Fruit fly (Drosophila melanogaster) whole organism, embryonic: ENCODE results near the gene CG10214.
A peak's percentile ranks its signal among the peaks of the same experiment; 100 is the strongest.

ENCODE experiments used
- Asciz ChIP-seq: fragments of 200-800 bp; sonication (Bioruptor generic); optimal IDR thresholded peaks from 2 replicates; lab custom pipeline; 2017; ENCODE audit warnings: missing biosample characterization, mild to moderate bottlenecking, missing genetic modification characterization, missing genetic modification reagents
- Blimp-1 ChIP-seq: fragments of 200-800 bp; sonication (Bioruptor generic); optimal IDR thresholded peaks from 3 replicates; lab custom pipeline; 2018; ENCODE audit warnings: missing biosample characterization, missing genetic modification characterization, mild to moderate bottlenecking, moderate library complexity, missing genetic modification reagents
- CG10209 ChIP-seq: fragments of 200-800 bp; sonication (Bioruptor generic); optimal IDR thresholded peaks from 3 replicates; lab custom pipeline; 2017; ENCODE audit warnings: missing biosample characterization, mild to moderate bottlenecking, missing genetic modification characterization, missing genetic modification reagents
- CG11093 ChIP-seq: fragments of 200-800 bp; sonication (Bioruptor generic); IDR thresholded peaks from 3 replicates; pipeline ENCODE4 v1.3.6; 2022; ENCODE audit warnings: missing biosample characterization, missing genetic modification characterization
- CG11398 ChIP-seq: fragments of 200-800 bp; sonication (Bioruptor generic); optimal IDR thresholded peaks from 2 replicates; lab custom pipeline; 2016; ENCODE audit warnings: missing biosample characterization, missing genetic modification characterization
- CG11723 ChIP-seq: fragments of 200-800 bp; sonication (Bioruptor generic); optimal IDR thresholded peaks from 2 replicates; lab custom pipeline; 2017; ENCODE audit warnings: missing biosample characterization, mild to moderate bottlenecking, missing genetic modification characterization
- CG12236 ChIP-seq: fragments of 200-800 bp; sonication (Bioruptor generic); optimal IDR thresholded peaks from 2 replicates; lab custom pipeline; 2016; ENCODE audit warnings: missing biosample characterization, missing genetic modification characterization
- CG12744 ChIP-seq: fragments of 200-800 bp; sonication (Bioruptor generic); optimal IDR thresholded peaks from 2 replicates; lab custom pipeline; 2016; ENCODE audit warnings: missing biosample characterization, missing genetic modification characterization
- CG15514 ChIP-seq: fragments of 200-800 bp; sonication (Bioruptor generic); optimal IDR thresholded peaks from 3 replicates; lab custom pipeline; 2017; ENCODE audit warnings: missing biosample characterization, missing genetic modification characterization, mild to moderate bottlenecking, moderate library complexity, missing genetic modification reagents
- CG17385 ChIP-seq: fragments of 200-800 bp; sonication (Bioruptor generic); optimal IDR thresholded peaks from 3 replicates; lab custom pipeline; 2018; ENCODE audit warnings: missing biosample characterization, mild to moderate bottlenecking, missing genetic modification characterization
- CG17912 ChIP-seq: fragments of 200-800 bp; sonication (Bioruptor generic); optimal IDR thresholded peaks from 2 replicates; lab custom pipeline; 2018; ENCODE audit warnings: missing biosample characterization, mild to moderate bottlenecking, missing genetic modification characterization
- CG18262 ChIP-seq: fragments of 200-800 bp; optimal IDR thresholded peaks from 3 replicates; lab custom pipeline; 2019; ENCODE audit warnings: missing biosample characterization, mild to moderate bottlenecking, missing genetic modification characterization, moderate library complexity
- CG2875 ChIP-seq: fragments of 200-800 bp; sonication (Bioruptor generic); optimal IDR thresholded peaks from 2 replicates; lab custom pipeline; 2017; ENCODE audit warnings: missing biosample characterization, mild to moderate bottlenecking, missing genetic modification characterization, missing genetic modification reagents
- CG32532 ChIP-seq: fragments of 200-800 bp; sonication (Bioruptor generic); IDR thresholded peaks from 2 replicates; pipeline ENCODE4 v1.3.6; 2022; ENCODE audit warnings: missing biosample characterization, missing genetic modification characterization
- CG3726 ChIP-seq: fragments of 200-800 bp; sonication (Bioruptor generic); IDR thresholded peaks from 3 replicates; pipeline ENCODE4, ENCODE4 v1.3.6; 2022; ENCODE audit warnings: missing biosample characterization, missing genetic modification characterization
- CG4617 ChIP-seq: fragments of 200-800 bp; sonication (Bioruptor generic); optimal IDR thresholded peaks from 3 replicates; lab custom pipeline; 2016; ENCODE audit warnings: missing biosample characterization, missing genetic modification characterization, borderline replicate concordance
- CG4820 ChIP-seq: fragments of 200-800 bp; sonication (Bioruptor generic); optimal IDR thresholded peaks from 3 replicates; lab custom pipeline; 2016; ENCODE audit warnings: missing biosample characterization, missing genetic modification characterization
- CG6272 ChIP-seq: fragments of 200-800 bp; sonication (Bioruptor generic); IDR thresholded peaks from 2 replicates; pipeline ENCODE4 v1.3.6; 2022; ENCODE audit warnings: missing biosample characterization, missing genetic modification characterization
- CG8089 ChIP-seq: fragments of 200-800 bp; sonication (Bioruptor generic); optimal IDR thresholded peaks from 3 replicates; lab custom pipeline; 2016; ENCODE audit warnings: missing biosample characterization, missing genetic modification characterization
- CG8478 ChIP-seq: fragments of >200 bp; optimal IDR thresholded peaks from 2 replicates; lab custom pipeline; 2018
- Chrac-16 ChIP-seq: fragments of 200-800 bp; sonication (Bioruptor generic); optimal IDR thresholded peaks from 3 replicates; lab custom pipeline; 2016; ENCODE audit warnings: missing biosample characterization, missing genetic modification characterization
- Drgx ChIP-seq: fragments of 200-800 bp; sonication (Bioruptor generic); IDR thresholded peaks from 2 replicates; pipeline ENCODE4 v1.3.6; 2022; ENCODE audit warnings: missing biosample characterization, missing genetic modification characterization
- Hand ChIP-seq: fragments of 200-800 bp; sonication (Bioruptor generic); optimal IDR thresholded peaks from 2 replicates; lab custom pipeline; 2017; ENCODE audit warnings: mild to moderate bottlenecking, missing biosample characterization, missing genetic modification reagents, missing genetic modification characterization
- Hmr ChIP-seq: fragments of 200-800 bp; sonication (Bioruptor generic); optimal IDR thresholded peaks from 3 replicates; lab custom pipeline; 2017; ENCODE audit warnings: mild to moderate bottlenecking, missing biosample characterization, missing genetic modification reagents, missing genetic modification characterization
- Hmx ChIP-seq: fragments of 200-800 bp; sonication (Bioruptor generic); optimal IDR thresholded peaks from 2 replicates; lab custom pipeline; 2016; ENCODE audit warnings: missing biosample characterization, missing genetic modification characterization
- Lim3 ChIP-seq: fragments of 200-800 bp; sonication (Bioruptor generic); IDR thresholded peaks from 2 replicates; pipeline ENCODE4 v1.3.6; 2022; ENCODE audit warnings: missing biosample characterization, missing genetic modification characterization
- Six4 ChIP-seq: fragments of 200-800 bp; sonication (Bioruptor generic); optimal IDR thresholded peaks from 2 replicates; lab custom pipeline; 2016; ENCODE audit warnings: missing biosample characterization, missing genetic modification characterization
- abd-A ChIP-seq: fragments of 200-800 bp; sonication (Bioruptor generic); optimal IDR thresholded peaks from 3 replicates; lab custom pipeline; 2019; ENCODE audit warnings: missing biosample characterization, mild to moderate bottlenecking, missing genetic modification characterization, moderate library complexity
- ara ChIP-seq: fragments of 200-800 bp; sonication (Bioruptor generic); IDR thresholded peaks from 2 replicates; pipeline ENCODE4 v1.3.6; 2022; ENCODE audit warnings: missing biosample characterization, missing genetic modification characterization
- bsh ChIP-seq, 2 experiments: fragments of 200-800 bp; sonication (Bioruptor generic); optimal IDR thresholded peaks; 2 replicates each; lab custom pipeline; 2017 to 2018; ENCODE audit warnings: mild to moderate bottlenecking in 2 of 2, missing biosample characterization in 2 of 2, missing genetic modification characterization in 2 of 2, moderate library complexity in 1 of 2
- cad ChIP-seq: fragments of >200 bp; optimal IDR thresholded peaks from 2 replicates; lab custom pipeline; 2017; ENCODE audit warnings: missing biosample characterization, missing genetic modification characterization
- crp ChIP-seq, 2 experiments: fragments of 200-800 bp; sonication (Bioruptor generic); optimal IDR thresholded peaks; 2 replicates in 1 of 2; 3 replicates in 1 of 2; lab custom pipeline; 2017; ENCODE audit warnings: missing biosample characterization in 2 of 2, missing genetic modification characterization in 2 of 2, mild to moderate bottlenecking in 1 of 2, moderate library complexity in 1 of 2
- disco-r ChIP-seq: fragments of 200-800 bp; sonication (Bioruptor generic); optimal IDR thresholded peaks from 2 replicates; lab custom pipeline; 2016; ENCODE audit warnings: missing biosample characterization, missing genetic modification characterization
- exex ChIP-seq: fragments of 200-800 bp; sonication (Bioruptor generic); optimal IDR thresholded peaks from 4 replicates; lab custom pipeline; 2018; ENCODE audit warnings: missing biosample characterization, mild to moderate bottlenecking, missing genetic modification characterization, moderate library complexity
- fd3F ChIP-seq: fragments of 200-800 bp; sonication (Bioruptor generic); optimal IDR thresholded peaks from 2 replicates; lab custom pipeline; 2018; ENCODE audit warnings: missing biosample characterization, mild to moderate bottlenecking, missing genetic modification characterization, moderate library complexity
- fru ChIP-seq: fragments of >200 bp; optimal IDR thresholded peaks from 2 replicates; lab custom pipeline; 2017
- gcm ChIP-seq: fragments of 200-800 bp; sonication (Bioruptor generic); optimal IDR thresholded peaks from 2 replicates; lab custom pipeline; 2019; ENCODE audit warnings: missing biosample characterization, mild to moderate bottlenecking, missing genetic modification characterization, moderate library complexity
- gsb-n ChIP-seq: fragments of 200-800 bp; sonication (Bioruptor generic); optimal IDR thresholded peaks from 3 replicates; lab custom pipeline; 2018; ENCODE audit warnings: missing biosample characterization, mild to moderate bottlenecking, missing genetic modification characterization
- hth ChIP-seq: fragments of >200 bp; optimal IDR thresholded peaks from 2 replicates; lab custom pipeline; 2017; ENCODE audit warnings: inconsistent platforms
- ken ChIP-seq: fragments of 200-800 bp; sonication (Bioruptor generic); IDR thresholded peaks from 3 replicates; pipeline ENCODE4 v1.3.6; 2022; ENCODE audit warnings: missing biosample characterization, missing genetic modification characterization
- mirr ChIP-seq: fragments of 200-800 bp; sonication (Bioruptor generic); optimal IDR thresholded peaks from 3 replicates; lab custom pipeline; 2018; ENCODE audit warnings: missing biosample characterization, mild to moderate bottlenecking, missing genetic modification characterization
- odd ChIP-seq: fragments of 200-800 bp; sonication (Bioruptor generic); optimal IDR thresholded peaks from 2 replicates; lab custom pipeline; 2017; ENCODE audit warnings: missing biosample characterization, mild to moderate bottlenecking, missing genetic modification characterization
- rib ChIP-seq: fragments of 200-800 bp; sonication (Bioruptor generic); IDR thresholded peaks from 2 replicates; pipeline ENCODE4 v1.3.6; 2022; ENCODE audit warnings: missing biosample characterization, missing genetic modification characterization
- row ChIP-seq: fragments of 200-800 bp; sonication (Bioruptor generic); IDR thresholded peaks from 3 replicates; pipeline ENCODE4 v1.3.6; 2022; ENCODE audit warnings: missing biosample characterization, missing genetic modification characterization
- sna ChIP-seq: fragments of 200-800 bp; sonication (Bioruptor generic); IDR thresholded peaks from 2 replicates; pipeline ENCODE4 v1.3.6; 2022; ENCODE audit warnings: missing biosample characterization, missing genetic modification characterization; ENCODE audit not compliant: partially characterized antibody
- sqz ChIP-seq: fragments of 200-800 bp; sonication (Bioruptor generic); optimal IDR thresholded peaks from 3 replicates; lab custom pipeline; 2018; ENCODE audit warnings: missing biosample characterization, mild to moderate bottlenecking, missing genetic modification characterization
- tup ChIP-seq: fragments of 200-800 bp; sonication (Bioruptor generic); optimal IDR thresholded peaks from 2 replicates; lab custom pipeline; 2016; ENCODE audit warnings: missing biosample characterization, mild to moderate bottlenecking, missing genetic modification characterization, moderate library complexity

Gene CG10214

dm6 chr3R:23728086-23728485 lies 39.2 kb downstream of the CG10214 start (continued):
- peak in 1 of 2 experiments; percentile 57 for TF ChIP-seq bsh (GFP tag; optimal IDR thresholded peaks at IDR 0.05; lab: Kevin White, UChicago)
- TF ChIP-seq Drgx (GFP tag; lab: Robert Waterston, UW) = peak; percentile 51; the same call in 1 of the 2 replicates
- peak; percentile 45 for TF ChIP-seq CG17385 (GFP tag; lab: Kevin White, UChicago)
- TF ChIP-seq CG15514 (GFP tag; lab: Kevin White, UChicago) = peak; percentile 28

DNA sequence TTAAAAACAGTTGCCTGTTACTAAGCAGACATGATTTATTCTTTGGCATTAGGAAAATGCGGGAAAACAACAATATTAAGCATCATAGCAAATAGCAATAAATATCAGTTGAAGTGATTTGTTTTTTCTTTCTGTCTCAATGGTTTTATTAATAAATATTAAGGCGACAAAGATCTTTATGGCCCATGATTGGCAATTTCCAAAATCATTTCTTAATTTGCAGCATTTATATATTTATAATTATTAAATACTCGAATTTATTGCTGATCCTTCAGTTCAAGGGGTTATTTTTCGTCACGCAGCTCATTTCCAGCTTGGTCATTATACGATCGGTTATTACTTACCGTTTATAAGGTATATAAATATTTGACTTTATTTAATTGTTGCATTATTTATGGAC lies 39.6 kb downstream of the CG10214 start:
- peak; percentile 96 for TF ChIP-seq exex (tag; lab: Kevin White, UChicago)
- TF ChIP-seq fd3F = no peak

DNA sequence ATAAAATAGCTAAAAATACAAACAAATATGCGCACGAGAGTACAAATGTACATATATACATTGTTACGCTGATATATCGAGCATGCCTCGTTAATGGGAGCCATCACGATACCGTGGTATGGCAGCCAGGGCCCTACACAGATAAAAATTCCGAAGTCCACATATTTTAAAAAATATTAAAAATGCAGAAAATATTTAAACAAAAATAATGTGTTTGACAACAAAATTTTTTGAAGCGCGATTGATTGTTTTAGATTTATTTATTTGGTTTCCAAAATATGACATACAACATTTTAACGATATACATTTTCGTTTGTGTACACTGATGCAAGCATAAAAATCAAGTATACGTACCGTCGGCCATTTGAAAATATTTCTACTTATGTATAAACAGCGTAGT lies 40.5 kb downstream of the CG10214 start:
- TF ChIP-seq CG32532 (GFP tag; lab: Robert Waterston, UW) = peak; percentile 93
- peak; percentile 75 for TF ChIP-seq CG10209 (GFP tag; lab: Kevin White, UChicago)
- TF ChIP-seq Hmr (GFP tag; lab: Kevin White, UChicago) = peak; percentile 93
- peak; percentile 57 for TF ChIP-seq Blimp-1 (GFP tag; lab: Kevin White, UChicago)
- TF ChIP-seq gsb-n = peak; percentile 4
- peak; percentile 65 for TF ChIP-seq CG18262 (tag; lab: Kevin White, UChicago)
- TF ChIP-seq CG12744 (GFP tag; lab: Kevin White, UChicago) = peak; percentile 53
- TF ChIP-seq sna (GFP tag; lab: Robert Waterston, UW) = no peak
- peak; percentile 66 for TF ChIP-seq Hmx (GFP tag; lab: Kevin White, UChicago)
- TF ChIP-seq CG11723 (GFP tag; lab: Kevin White, UChicago) = peak; percentile 36
- TF ChIP-seq Six4 (GFP tag; lab: Kevin White, UChicago) = peak; percentile 48
- no peak for TF ChIP-seq CG2875 (GFP tag; lab: Kevin White, UChicago)
- peak; percentile 33 for TF ChIP-seq sqz (GFP tag; lab: Kevin White, UChicago)
- TF ChIP-seq mirr (GFP tag; lab: Kevin White, UChicago) = peak; percentile 12
- TF ChIP-seq Asciz (GFP tag; lab: Kevin White, UChicago) = peak; percentile 72
- TF ChIP-seq CG6272 (GFP tag; lab: Robert Waterston, UW) = peak; percentile 43; the same call in 1 of the 2 replicates
- no peak for TF ChIP-seq CG3726
- TF ChIP-seq tup (GFP tag; lab: Kevin White, UChicago) = peak; percentile 40
- peak; percentile 64; the same call in 1 of the 3 replicates for TF ChIP-seq ken
- TF ChIP-seq CG11093 = 0 out of 3 replicates have a peak, but pooled peaks have one; percentile 18
- TF ChIP-seq Hand (GFP tag; lab: Kevin White, UChicago) = peak; percentile 86
- TF ChIP-seq crp (GFP tag; optimal IDR thresholded peaks at IDR 0.05; lab: Kevin White, UChicago) = peak in 1 of 2 experiments; percentile 8
- peak; percentile 52 for TF ChIP-seq gcm (GFP tag; lab: Kevin White, UChicago)
- peak; percentile 34 for TF ChIP-seq odd (GFP tag; lab: Kevin White, UChicago)
- TF ChIP-seq cad = no peak
- TF ChIP-seq CG4820 (GFP tag; lab: Kevin White, UChicago) = peak; percentile 52
- TF ChIP-seq rib = peak; percentile 85; the same call in 1 of the 2 replicates
- TF ChIP-seq ara (GFP tag; lab: Robert Waterston, UW) = 0 out of 2 replicates have a peak, but pooled peaks have one; percentile 35
- TF ChIP-seq Lim3 = no peak
- peak; percentile 3 for TF ChIP-seq CG11398
- no peak for TF ChIP-seq CG17912 (GFP tag; lab: Kevin White, UChicago)
- TF ChIP-seq row (GFP tag; lab: Robert Waterston, UW) = peak; percentile 87
- TF ChIP-seq CG8089 (GFP tag; lab: Kevin White, UChicago) = peak; percentile 13
- TF ChIP-seq disco-r = peak; percentile 45
- TF ChIP-seq hth (lab: Kevin White, UChicago) = no peak
- TF ChIP-seq abd-A (tag; lab: Kevin White, UChicago) = peak; percentile 5
- no peak for TF ChIP-seq fru (lab: Kevin White, UChicago)
- peak; percentile 56 for TF ChIP-seq Chrac-16
- no peak for TF ChIP-seq CG12236 (GFP tag; lab: Kevin White, UChicago)
- peak; percentile 16 for TF ChIP-seq CG4617 (GFP tag; lab: Kevin White, UChicago)
- TF ChIP-seq CG8478 (lab: Kevin White, UChicago) = no peak
